Worm (Caenorhabditis elegans): Measurements from ENCODE around the gene seld-1.

ce11 chrIV:13472011-13472410, 33.2 kb upstream of the seld-1 start, which contains the start of the genes ttbk-8.1 and Y38H8A.4:
- TF ChIP-seq ztf-23 (GFP tag; IDR thresholded peaks at IDR 0.05) (no peak), ztf-29 (GFP tag; IDR thresholded peaks at IDR 0.05) (no peak), flt-1 (GFP tag; IDR thresholded peaks at IDR 0.05) (no peak), T22C8.4 (GFP tag; IDR thresholded peaks at IDR 0.05) (no peak), ref-1 (GFP tag; conservative IDR thresholded peaks at IDR 0.05) (no peak), cog-1 (tag; optimal IDR thresholded peaks at IDR 0.05) (no peak), klf-2 (GFP tag; conservative IDR thresholded peaks at IDR 0.05) (no peak)

Data from whole organism, midembryonic.